Worm (Caenorhabditis elegans) whole organism, L4/young adult: ENCODE results near the gene cyc-2.1.

Source experiments
- W03F9.2 ChIP-seq: fragments of 150-350 bp; optimal IDR thresholded peaks from 2 replicates; lab custom pipeline; 2014; ENCODE audit warnings: missing biosample characterization, missing genetic modification characterization
- him-1 ChIP-seq: sonication (generic microtip); optimal IDR thresholded peaks from 2 replicates; lab custom pipeline; 2016; ENCODE audit warnings: missing genotype, missing genetic modification reagents, missing genetic modification characterization, missing compliant biosample characterization

- TF ChIP-seq him-1 (tag; lab: Kevin White, UChicago) (no peak), W03F9.2 (tag; lab: Kevin White, UChicago) (no peak)
Measured at ce11 chrIV:4758659-4759058, 9.8 kb upstream of the cyc-2.1 start, which contains the start of gene Y17G9B.8.
